Worm (Caenorhabditis elegans) whole organism, L4 larva: ENCODE data around the gene cdc-48.1.

Source experiments
- D1046.2 ChIP-seq: fragments of 200-800 bp; sonication (Bioruptor generic); IDR thresholded peaks from 2 replicates; pipeline ENCODE4 v1.3.6; 2022; ENCODE audit warnings: missing genetic modification characterization, missing compliant biosample characterization
- F49E8.2 ChIP-seq: sonication (generic microtip); optimal IDR thresholded peaks from 2 replicates; lab custom pipeline; 2016; ENCODE audit warnings: missing compliant biosample characterization, mild to moderate bottlenecking, missing genetic modification characterization, borderline replicate concordance
- Y105C5A.15 ChIP-seq: fragments of 200-800 bp; sonication (Bioruptor generic); IDR thresholded peaks from 2 replicates; pipeline ENCODE4 v1.3.6; 2022; ENCODE audit warnings: missing genetic modification characterization, missing compliant biosample characterization
- aha-1 ChIP-seq: fragments of 150-350 bp; peaks from one replicate; lab custom pipeline; 2014; ENCODE audit warnings: missing biosample characterization, missing genetic modification characterization
- ceh-32 ChIP-seq: sonication (generic microtip); optimal IDR thresholded peaks from 2 replicates; lab custom pipeline; 2016; ENCODE audit warnings: mild to moderate bottlenecking, missing genetic modification characterization, missing compliant biosample characterization; ENCODE audit not compliant: poor library complexity
- ctbp-1 ChIP-seq: fragments of 200-800 bp; sonication (Bioruptor generic); IDR thresholded peaks from 2 replicates; pipeline ENCODE4 v1.3.6; 2022; ENCODE audit warnings: missing genetic modification reagents, missing genetic modification characterization, missing compliant biosample characterization
- daf-8 ChIP-seq: fragments of 200-800 bp; sonication (Bioruptor generic); IDR thresholded peaks from 2 replicates; pipeline ENCODE4 v1.3.6; 2022; ENCODE audit warnings: missing genetic modification characterization, missing compliant biosample characterization
- dmd-6 ChIP-seq: fragments of 200-800 bp; sonication (Bioruptor generic); IDR thresholded peaks from 2 replicates; pipeline ENCODE4 v1.3.6; 2022; ENCODE audit warnings: missing genetic modification reagents, missing genetic modification characterization, missing compliant biosample characterization
- dmd-8 ChIP-seq: fragments of 200-800 bp; sonication (Bioruptor generic); IDR thresholded peaks from 2 replicates; pipeline ENCODE4 v1.3.6; 2022; ENCODE audit warnings: missing genetic modification characterization, missing compliant biosample characterization
- dve-1 ChIP-seq: sonication (generic microtip); optimal IDR thresholded peaks from 2 replicates; lab custom pipeline; 2017; ENCODE audit warnings: antibody characterized with exemption, mild to moderate bottlenecking, missing genetic modification characterization, missing compliant biosample characterization; ENCODE audit not compliant: insufficient read depth
- egl-43 ChIP-seq: fragments of 200-800 bp; sonication (Bioruptor generic); IDR thresholded peaks from 2 replicates; pipeline ENCODE4 v1.3.6; 2022; ENCODE audit warnings: missing genetic modification reagents, missing genetic modification characterization, missing compliant biosample characterization
- fkh-10 ChIP-seq: fragments of 150-350 bp; optimal IDR thresholded peaks from 2 replicates; lab custom pipeline; 2014; ENCODE audit warnings: missing biosample characterization, missing genetic modification reagents, missing genetic modification characterization
- hif-1 ChIP-seq, 2 experiments: sonication (generic microtip); optimal IDR thresholded peaks; 2 replicates each; lab custom pipeline; 2016 to 2017; ENCODE audit warnings: missing compliant biosample characterization in 2 of 2, missing genetic modification characterization in 2 of 2, missing genetic modification reagents in 2 of 2, missing genotype in 2 of 2, mild to moderate bottlenecking in 1 of 2
- hlh-11 ChIP-seq: fragments of 200-800 bp; sonication (Bioruptor generic); optimal IDR thresholded peaks from 2 replicates; lab custom pipeline; 2018; ENCODE audit warnings: mild to moderate bottlenecking, missing genetic modification characterization, missing compliant biosample characterization
- hmg-1.1 ChIP-seq: fragments of 200-800 bp; sonication (Bioruptor generic); IDR thresholded peaks from 2 replicates; pipeline ENCODE4 v1.3.6; 2022; ENCODE audit warnings: missing genetic modification reagents, missing genetic modification characterization, missing compliant biosample characterization
- jun-1 ChIP-seq: fragments of 150-350 bp; optimal IDR thresholded peaks from 2 replicates; lab custom pipeline; 2014; ENCODE audit warnings: missing biosample characterization, missing genetic modification reagents, missing genetic modification characterization
- madf-9 ChIP-seq: fragments of 200-800 bp; sonication (Bioruptor generic); conservative IDR thresholded peaks from 2 replicates; pipeline ENCODE4 v1.3.6; 2022; ENCODE audit warnings: missing genetic modification reagents, missing genetic modification characterization, missing compliant biosample characterization
- mdt-29 ChIP-seq: fragments of 200-800 bp; sonication (Bioruptor generic); IDR thresholded peaks from 2 replicates; pipeline ENCODE4 v1.3.6; 2022; ENCODE audit warnings: missing genetic modification reagents, missing genetic modification characterization, missing compliant biosample characterization
- mep-1 ChIP-seq: fragments of 150-350 bp; sonication (generic microtip); optimal IDR thresholded peaks from 3 replicates; lab custom pipeline; 2014; ENCODE audit warnings: missing biosample characterization, missing genetic modification characterization
- nhr-102 ChIP-seq: sonication (generic microtip); optimal IDR thresholded peaks from 2 replicates; lab custom pipeline; 2016; ENCODE audit warnings: mild to moderate bottlenecking, missing genetic modification characterization, moderate library complexity, missing compliant biosample characterization
- nhr-11 ChIP-seq: fragments of 150-350 bp; optimal IDR thresholded peaks from 2 replicates; lab custom pipeline; 2014; ENCODE audit warnings: missing biosample characterization, missing genetic modification characterization
- nhr-111 ChIP-seq: fragments of 200-800 bp; sonication (Bioruptor generic); optimal IDR thresholded peaks from 2 replicates; lab custom pipeline; 2018; ENCODE audit warnings: mild to moderate bottlenecking, missing genetic modification characterization, missing compliant biosample characterization
- nhr-237 ChIP-seq: sonication (generic microtip); optimal IDR thresholded peaks from 2 replicates; lab custom pipeline; 2017; ENCODE audit warnings: missing biosample characterization, missing genetic modification characterization
- nhr-25 ChIP-seq: sonication (generic microtip); optimal IDR thresholded peaks from 2 replicates; lab custom pipeline; 2017; ENCODE audit warnings: missing genetic modification characterization, mild to moderate bottlenecking, missing compliant biosample characterization, antibody characterized with exemption, moderate library complexity, borderline replicate concordance; ENCODE audit not compliant: insufficient read depth
- nhr-41 ChIP-seq: fragments of 200-800 bp; sonication (Bioruptor generic); IDR thresholded peaks from 2 replicates; pipeline ENCODE4 v1.3.6; 2022; ENCODE audit warnings: missing genetic modification reagents, missing genetic modification characterization, missing compliant biosample characterization
- nhr-42 ChIP-seq: fragments of 200-800 bp; sonication (Bioruptor generic); IDR thresholded peaks from 2 replicates; pipeline ENCODE4 v1.3.6; 2022; ENCODE audit warnings: missing genetic modification characterization, missing compliant biosample characterization
- nhr-6 ChIP-seq: fragments of 150-350 bp; optimal IDR thresholded peaks from 2 replicates; lab custom pipeline; 2014; ENCODE audit warnings: missing biosample characterization, missing genetic modification characterization
- pha-4 ChIP-seq, 2 experiments: fragments of 150-350 bp in 1 of 2; fragments of 200-800 bp in 1 of 2; sonication (Bioruptor generic) in 1 of 2; IDR thresholded peaks in 1 of 2; optimal IDR thresholded peaks in 1 of 2; 2 replicates each; pipeline versions ENCODE4 v1.3.6 to Lab custom; 2014 to 2022; ENCODE audit warnings: missing genetic modification characterization in 2 of 2, missing genetic modification reagents in 2 of 2, missing biosample characterization in 1 of 2, missing compliant biosample characterization in 1 of 2
- rbr-2 ChIP-seq: sonication (generic microtip); optimal IDR thresholded peaks from 2 replicates; lab custom pipeline; 2016; ENCODE audit warnings: missing genotype, missing genetic modification characterization, missing compliant biosample characterization
- sdz-12 ChIP-seq: fragments of 200-800 bp; sonication (Bioruptor generic); optimal IDR thresholded peaks from 2 replicates; lab custom pipeline; 2018; ENCODE audit warnings: mild to moderate bottlenecking, missing genetic modification characterization, missing compliant biosample characterization
- set-16 ChIP-seq: fragments of 200-800 bp; sonication (Bioruptor generic); IDR thresholded peaks from 2 replicates; pipeline ENCODE4 v1.3.6; 2022; ENCODE audit warnings: missing genetic modification reagents, missing genetic modification characterization, missing compliant biosample characterization
- spr-1 ChIP-seq: sonication (generic microtip); optimal IDR thresholded peaks from 2 replicates; lab custom pipeline; 2016; ENCODE audit warnings: mild to moderate bottlenecking, missing genetic modification characterization, missing compliant biosample characterization
- spr-3 ChIP-seq: fragments of 200-800 bp; sonication (Bioruptor generic); optimal IDR thresholded peaks from 2 replicates; lab custom pipeline; 2018; ENCODE audit warnings: mild to moderate bottlenecking, missing genetic modification characterization, missing compliant biosample characterization
- tra-1 ChIP-seq: fragments of 200-800 bp; sonication (Bioruptor generic); IDR thresholded peaks from 2 replicates; pipeline ENCODE4 v1.3.6; 2022; ENCODE audit warnings: missing genetic modification reagents, missing genetic modification characterization, missing compliant biosample characterization
- unc-39 ChIP-seq: sonication (generic microtip); optimal IDR thresholded peaks from 2 replicates; lab custom pipeline; 2017; ENCODE audit warnings: missing biosample characterization, missing genetic modification characterization
- zfp-2 ChIP-seq: sonication (generic microtip); optimal IDR thresholded peaks from 2 replicates; lab custom pipeline; 2016; ENCODE audit warnings: mild to moderate bottlenecking, missing genetic modification characterization, missing compliant biosample characterization
- zfp-3 ChIP-seq: fragments of 200-800 bp; sonication (Bioruptor generic); conservative IDR thresholded peaks from 2 replicates; pipeline ENCODE4 v1.3.6; 2022; ENCODE audit warnings: missing genetic modification reagents, missing genetic modification characterization, missing compliant biosample characterization
- zip-11 ChIP-seq: fragments of 200-800 bp; sonication (Bioruptor generic); IDR thresholded peaks from 2 replicates; pipeline ENCODE4 v1.3.6; 2022; ENCODE audit warnings: missing genetic modification characterization, missing compliant biosample characterization

The cdc-48.1 gene

DNA sequence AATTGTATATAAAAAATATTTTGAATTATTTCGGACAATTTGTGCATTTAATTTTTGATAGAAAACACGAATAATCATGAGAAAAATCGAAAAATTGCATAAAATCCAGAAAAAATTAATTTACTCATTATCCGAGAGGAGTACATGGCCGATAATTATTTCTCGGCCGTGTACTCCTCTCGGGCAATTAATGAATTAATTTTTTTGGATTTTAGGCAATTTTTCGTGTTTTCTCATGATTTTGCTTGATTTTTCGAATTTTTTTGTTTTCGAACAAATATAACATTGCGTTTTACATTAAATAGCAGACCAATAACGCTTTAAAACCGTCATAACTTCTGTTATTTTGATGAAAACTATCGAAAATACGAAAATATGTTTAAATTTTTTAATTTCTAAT lies 25.2 kb downstream of the cdc-48.1 start (continued):
- TF ChIP-seq dve-1 (tag; lab: Kevin White, UChicago) (peak; percentile 60), madf-9 (peak; percentile 72), nhr-111 (no peak), aha-1 (tag; lab: Kevin White, UChicago) (peak; percentile 61), tra-1 (GFP tag; lab: Robert Waterston, UW) (peak; percentile 66), nhr-102 (tag; lab: Kevin White, UChicago) (peak; percentile 14), hif-1 (tag; optimal IDR thresholded peaks at IDR 0.05; lab: Kevin White, UChicago) (peak in 1 of 2 experiments; percentile 78), hlh-11 (tag; lab: Kevin White, UChicago) (peak; percentile 43), egl-43 (no peak), dmd-6 (GFP tag; lab: Robert Waterston, UW) (peak; percentile 48), nhr-6 (peak; percentile 30), nhr-11 (peak; percentile 45), mdt-29 (GFP tag; lab: Robert Waterston, UW) (no peak)

DNA sequence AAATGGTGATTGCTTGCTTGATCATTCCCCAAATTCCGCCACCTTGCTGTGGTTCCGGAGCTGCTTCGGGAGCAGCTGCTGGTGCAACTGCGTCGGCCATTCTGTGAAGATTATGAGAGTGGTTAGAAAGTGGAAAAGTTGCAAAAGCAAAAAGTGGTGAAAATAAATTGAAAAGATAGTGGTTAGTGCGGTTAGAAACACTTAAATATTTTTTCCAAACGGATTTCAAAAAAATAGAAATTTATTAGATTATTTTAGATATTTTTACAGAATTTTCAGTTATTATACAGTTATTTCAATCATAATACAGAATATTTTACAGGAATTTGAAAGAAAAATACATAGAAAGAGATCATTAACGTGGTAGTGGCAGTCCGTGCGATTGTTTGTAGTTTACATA lies 25.6 kb downstream of the cdc-48.1 start, which contains the start of gene R166.2:
R166.2 (minus strand) TSS at position 101 of the 400 bp plus-strand sequence.
- TF ChIP-seq sdz-12, result no peak
- no peak for TF ChIP-seq dmd-8
- TF ChIP-seq mdt-29 (GFP tag; lab: Robert Waterston, UW), result no peak
- no peak for TF ChIP-seq zfp-2
- no peak for TF ChIP-seq spr-1 (tag; lab: Kevin White, UChicago)
- TF ChIP-seq nhr-25 (tag; lab: Kevin White, UChicago), result no peak
- TF ChIP-seq nhr-41 (GFP tag; lab: Robert Waterston, UW), result no peak
- TF ChIP-seq jun-1 (tag; lab: Kevin White, UChicago), result no peak
- TF ChIP-seq rbr-2 (tag; lab: Kevin White, UChicago), result no peak
- TF ChIP-seq ceh-32, result no peak
- TF ChIP-seq nhr-11, result no peak
- no peak for TF ChIP-seq ctbp-1 (GFP tag; lab: Robert Waterston, UW)
- TF ChIP-seq F49E8.2, result no peak
- no peak for TF ChIP-seq nhr-237 (tag; lab: Kevin White, UChicago)
- no peak for TF ChIP-seq fkh-10 (GFP tag; lab: Kevin White, UChicago)
- TF ChIP-seq pha-4 (GFP tag; IDR thresholded peaks at IDR 0.05; lab: Robert Waterston, UW), result no peak
- no peak for TF ChIP-seq pha-4 (tag; optimal IDR thresholded peaks at IDR 0.05; lab: Kevin White, UChicago)
- no peak for TF ChIP-seq zip-11

DNA sequence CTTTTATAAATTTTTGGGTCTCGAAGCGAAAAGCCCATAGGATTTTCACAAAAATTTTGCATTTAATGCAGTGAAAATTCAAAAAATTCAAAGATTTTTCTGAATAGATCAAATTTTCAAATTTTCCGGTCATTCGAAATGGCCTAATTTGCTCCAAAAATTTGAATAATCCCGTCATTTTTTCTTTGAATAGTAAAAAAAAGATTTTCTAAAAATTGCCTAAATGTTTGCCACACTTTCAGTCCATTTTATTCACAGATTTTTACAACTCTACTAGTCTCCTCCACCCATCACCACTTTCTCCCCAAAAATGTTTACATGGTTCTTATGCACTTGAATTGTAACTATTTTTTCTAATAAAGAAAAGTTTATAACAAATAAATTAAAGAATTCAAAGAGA lies 29.2 kb downstream of the cdc-48.1 start:
- TF ChIP-seq zfp-3 (GFP tag; lab: Robert Waterston, UW) (no peak), aha-1 (tag; lab: Kevin White, UChicago) (peak; percentile 94), daf-8 (GFP tag; lab: Robert Waterston, UW) (no peak)

DNA sequence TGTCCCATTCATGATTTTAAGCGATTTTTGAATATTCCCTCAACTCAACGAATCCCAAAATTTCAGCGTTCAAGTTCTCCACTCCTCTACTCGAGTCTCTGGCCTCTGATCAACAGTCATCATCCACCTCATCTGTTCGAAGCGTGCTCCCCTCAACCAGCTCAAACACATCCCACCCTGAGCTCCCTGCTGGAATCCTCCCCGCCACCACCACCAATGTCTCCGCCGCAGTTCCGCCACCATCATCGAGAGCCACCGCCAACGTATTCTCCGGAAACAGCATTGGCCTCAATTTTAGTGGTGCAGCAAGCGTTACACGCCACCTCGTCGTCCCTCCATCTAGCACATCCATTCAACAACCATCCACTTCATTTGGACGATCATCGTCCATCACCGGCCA lies 31.6 kb downstream of the cdc-48.1 start:
- TF ChIP-seq set-16 (GFP tag; lab: Robert Waterston, UW) (peak; percentile 74), spr-3 (GFP tag; lab: Kevin White, UChicago) (no peak), egl-43 (0 out of 2 replicates have a peak, but pooled peaks have one; percentile 30)

DNA sequence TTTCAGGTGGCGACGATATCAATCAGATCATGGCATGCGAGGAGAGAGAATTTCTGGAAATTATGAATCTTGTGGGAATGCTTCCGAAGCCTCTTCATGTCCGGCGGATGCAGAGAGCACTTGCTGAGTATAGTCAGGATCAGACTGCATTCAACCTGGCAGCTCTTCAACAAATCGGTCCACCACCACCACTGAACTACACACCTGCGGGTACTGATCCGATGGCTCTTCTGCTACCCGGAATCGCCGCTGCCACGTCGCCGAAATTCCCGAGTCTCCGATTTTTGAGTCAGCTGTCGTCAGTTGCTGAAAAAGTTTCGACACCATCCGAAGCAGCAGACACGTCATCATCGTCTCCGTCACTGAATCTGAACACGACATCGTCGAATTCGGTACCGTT lies 32.3 kb downstream of the cdc-48.1 start:
- TF ChIP-seq unc-39 (tag; lab: Kevin White, UChicago) (no peak), mep-1 (tag; lab: Kevin White, UChicago) (no peak), nhr-42 (0 out of 2 replicates have a peak, but pooled peaks have one; percentile 47), D1046.2 (GFP tag; lab: Robert Waterston, UW) (0 out of 2 replicates have a peak, but pooled peaks have one; percentile 39), hmg-1.1 (no peak), set-16 (GFP tag; lab: Robert Waterston, UW) (peak; percentile 56), Y105C5A.15 (GFP tag; lab: Robert Waterston, UW) (no peak)
